Worm (Caenorhabditis elegans) whole organism, midembryonic: ENCODE results near the gene F56F10.2.

ENCODE experiments used
- T22C8.4 ChIP-seq: fragments of 200-800 bp; sonication (Bioruptor generic); IDR thresholded peaks from 2 replicates; pipeline ENCODE4 v1.3.6; 2022; ENCODE audit warnings: missing genetic modification characterization, missing compliant biosample characterization
- cog-1 ChIP-seq: sonication (generic microtip); optimal IDR thresholded peaks from 2 replicates; lab custom pipeline; 2016; ENCODE audit warnings: missing genetic modification characterization, missing compliant biosample characterization
- flt-1 ChIP-seq: fragments of 200-800 bp; sonication (Bioruptor generic); IDR thresholded peaks from 2 replicates; pipeline ENCODE4 v1.3.6; 2022; ENCODE audit warnings: missing genetic modification characterization, missing compliant biosample characterization
- klf-2 ChIP-seq: fragments of 200-800 bp; sonication (Bioruptor generic); conservative IDR thresholded peaks from 2 replicates; pipeline ENCODE4 v1.3.6; 2022; ENCODE audit warnings: missing genetic modification reagents, missing genetic modification characterization, missing compliant biosample characterization
- ref-1 ChIP-seq: fragments of 200-800 bp; sonication (Bioruptor generic); conservative IDR thresholded peaks from 2 replicates; pipeline ENCODE4 v1.3.6; 2022; ENCODE audit warnings: missing genetic modification reagents, missing genetic modification characterization, missing compliant biosample characterization
- tab-1 ChIP-seq: fragments of 200-800 bp; sonication (Bioruptor generic); IDR thresholded peaks from 2 replicates; pipeline ENCODE4 v1.3.6; 2022; ENCODE audit warnings: missing genetic modification characterization, missing compliant biosample characterization
- ztf-23 ChIP-seq: fragments of 200-800 bp; sonication (Bioruptor generic); IDR thresholded peaks from 2 replicates; pipeline ENCODE4 v1.3.6; 2022; ENCODE audit warnings: missing genetic modification reagents, missing genetic modification characterization, missing compliant biosample characterization
- ztf-29 ChIP-seq: fragments of 200-800 bp; sonication (Bioruptor generic); IDR thresholded peaks from 2 replicates; pipeline ENCODE4 v1.3.6; 2022; ENCODE audit warnings: missing genetic modification reagents, missing genetic modification characterization, missing compliant biosample characterization

ce11 chrX:873634-874033 is 14.2 kb downstream of the F56F10.2 start:
- TF ChIP-seq tab-1 (GFP tag; lab: Robert Waterston, UW), result no peak
- no peak for TF ChIP-seq flt-1 (GFP tag; lab: Robert Waterston, UW)
- TF ChIP-seq T22C8.4 (GFP tag; lab: Robert Waterston, UW), result no peak
- no peak for TF ChIP-seq klf-2
- TF ChIP-seq ztf-29 (GFP tag; lab: Robert Waterston, UW), result no peak
- TF ChIP-seq cog-1 (tag; lab: Kevin White, UChicago), result no peak
- no peak for TF ChIP-seq ztf-23
- TF ChIP-seq ref-1 (GFP tag; lab: Robert Waterston, UW), result no peak
